Worm (Caenorhabditis elegans) whole organism, L3 larva: ENCODE results near the gene F23D12.2.

Experiments used
- R02D3.7 ChIP-seq: fragments of 150-350 bp; optimal IDR thresholded peaks from 2 replicates; lab custom pipeline; 2014; ENCODE audit warnings: missing biosample characterization, missing genetic modification characterization
- ama-1 ChIP-seq: fragments of 150-350 bp; optimal IDR thresholded peaks from 2 replicates; lab custom pipeline; 2018
- ceh-16 ChIP-seq: sonication (generic microtip); optimal IDR thresholded peaks from 2 replicates; lab custom pipeline; 2017; ENCODE audit warnings: missing biosample characterization, missing genetic modification characterization
- ceh-82 ChIP-seq: fragments of 150-350 bp; optimal IDR thresholded peaks from 2 replicates; lab custom pipeline; 2014; ENCODE audit warnings: missing biosample characterization, missing genetic modification characterization
- ceh-9 ChIP-seq: sonication (generic microtip); optimal IDR thresholded peaks from 2 replicates; lab custom pipeline; 2018; ENCODE audit warnings: missing biosample characterization, missing genetic modification characterization
- daf-12 ChIP-seq: fragments of 150-350 bp; optimal IDR thresholded peaks from 2 replicates; lab custom pipeline; 2014; ENCODE audit warnings: missing biosample characterization, missing genetic modification reagents, missing genetic modification characterization
- elt-1 ChIP-seq: fragments of 150-350 bp; optimal IDR thresholded peaks from 2 replicates; lab custom pipeline; 2014; ENCODE audit warnings: missing biosample characterization, missing genetic modification characterization
- elt-2 ChIP-seq: sonication (generic microtip); optimal IDR thresholded peaks from 2 replicates; lab custom pipeline; 2016; ENCODE audit warnings: missing genetic modification reagents, mild to moderate bottlenecking, missing genetic modification characterization, missing compliant biosample characterization
- elt-3 ChIP-seq, 3 experiments: fragments of 150-350 bp in 1 of 3; sonication (generic microtip) in 2 of 3; optimal IDR thresholded peaks; 2 replicates in 2 of 3; 4 replicates in 1 of 3; lab custom pipeline; 2014 to 2017; ENCODE audit warnings: missing biosample characterization in 3 of 3, missing genetic modification characterization in 3 of 3
- eor-1 ChIP-seq, 2 experiments: fragments of 150-350 bp; optimal IDR thresholded peaks; 2 replicates each; lab custom pipeline; 2014 to 2018; ENCODE audit warnings: missing biosample characterization in 2 of 2, missing genetic modification characterization in 2 of 2
- fos-1 ChIP-seq: fragments of 150-350 bp; optimal IDR thresholded peaks from 2 replicates; lab custom pipeline; 2014; ENCODE audit warnings: missing biosample characterization, missing genetic modification characterization
- hmg-11 ChIP-seq: sonication (generic microtip); optimal IDR thresholded peaks from 2 replicates; lab custom pipeline; 2016; ENCODE audit warnings: missing genetic modification characterization, missing compliant biosample characterization
- lin-15B ChIP-seq: fragments of 150-350 bp; optimal IDR thresholded peaks from 2 replicates; lab custom pipeline; 2014; ENCODE audit warnings: missing biosample characterization, missing genetic modification characterization
- lin-39 ChIP-seq: fragments of 150-350 bp; optimal IDR thresholded peaks from 2 replicates; lab custom pipeline; 2018; ENCODE audit warnings: missing biosample characterization, missing genetic modification reagents, missing genetic modification characterization
- lsy-12 ChIP-seq: sonication (generic microtip); optimal IDR thresholded peaks from 2 replicates; lab custom pipeline; 2016; ENCODE audit warnings: mild to moderate bottlenecking, missing genetic modification characterization, missing compliant biosample characterization
- mdl-1 ChIP-seq: fragments of 150-350 bp; optimal IDR thresholded peaks from 2 replicates; lab custom pipeline; 2014; ENCODE audit warnings: missing biosample characterization, missing genetic modification characterization
- mml-1 ChIP-seq: fragments of 150-350 bp; sonication (generic microtip); optimal IDR thresholded peaks from 3 replicates; lab custom pipeline; 2014; ENCODE audit warnings: missing biosample characterization, missing genetic modification characterization
- nfya-1 ChIP-seq: sonication (generic microtip); optimal IDR thresholded peaks from 2 replicates; lab custom pipeline; 2017; ENCODE audit warnings: missing genetic modification characterization, mild to moderate bottlenecking, missing compliant biosample characterization, antibody characterized with exemption, moderate library complexity; ENCODE audit not compliant: insufficient read depth
- nhr-11 ChIP-seq: fragments of 150-350 bp; optimal IDR thresholded peaks from 2 replicates; lab custom pipeline; 2014; ENCODE audit warnings: missing biosample characterization, missing genetic modification characterization
- nhr-12 ChIP-seq: fragments of 150-350 bp; optimal IDR thresholded peaks from 2 replicates; lab custom pipeline; 2014; ENCODE audit warnings: missing biosample characterization, missing genetic modification characterization
- nhr-23 ChIP-seq: fragments of 150-350 bp; optimal IDR thresholded peaks from 2 replicates; lab custom pipeline; 2014; ENCODE audit warnings: missing biosample characterization, missing genetic modification reagents, missing genetic modification characterization
- nhr-237 ChIP-seq: fragments of 150-350 bp; optimal IDR thresholded peaks from 2 replicates; lab custom pipeline; 2014; ENCODE audit warnings: missing biosample characterization, missing genetic modification characterization
- nhr-43 ChIP-seq: sonication (generic microtip); optimal IDR thresholded peaks from 2 replicates; lab custom pipeline; 2016; ENCODE audit warnings: mild to moderate bottlenecking, missing genetic modification characterization, missing compliant biosample characterization; ENCODE audit not compliant: poor library complexity, severe bottlenecking
- nhr-77 ChIP-seq: fragments of 150-350 bp; optimal IDR thresholded peaks from 2 replicates; lab custom pipeline; 2014; ENCODE audit warnings: missing biosample characterization, missing genetic modification characterization
- pqm-1 ChIP-seq: fragments of 150-350 bp; optimal IDR thresholded peaks from 2 replicates; lab custom pipeline; 2017; ENCODE audit warnings: missing biosample characterization, missing genetic modification characterization, inconsistent platforms
- sea-2 ChIP-seq: fragments of 150-350 bp; sonication (generic microtip); optimal IDR thresholded peaks from 4 replicates; lab custom pipeline; 2014; ENCODE audit warnings: missing biosample characterization, missing genetic modification reagents, missing genetic modification characterization
- skn-1 ChIP-seq: fragments of 150-350 bp; optimal IDR thresholded peaks from 2 replicates; lab custom pipeline; 2014; ENCODE audit warnings: missing biosample characterization, missing genetic modification characterization
- snpc-4 ChIP-seq: fragments of 150-350 bp; optimal IDR thresholded peaks from 2 replicates; lab custom pipeline; 2014; ENCODE audit warnings: missing biosample characterization, missing genetic modification characterization
- unc-39 ChIP-seq: sonication (generic microtip); optimal IDR thresholded peaks from 4 replicates; lab custom pipeline; 2017; ENCODE audit warnings: missing biosample characterization, missing genetic modification characterization
- unc-62 ChIP-seq: fragments of 150-350 bp; sonication (generic microtip); optimal IDR thresholded peaks from 4 replicates; lab custom pipeline; 2014; ENCODE audit warnings: missing biosample characterization, missing genetic modification reagents, missing genetic modification characterization
- zag-1 ChIP-seq: fragments of 150-350 bp; optimal IDR thresholded peaks from 2 replicates; lab custom pipeline; 2014; ENCODE audit warnings: missing biosample characterization, missing genetic modification characterization
- ztf-11 ChIP-seq: fragments of 150-350 bp; optimal IDR thresholded peaks from 2 replicates; lab custom pipeline; 2014; ENCODE audit warnings: missing biosample characterization, missing genetic modification characterization

F23D12.2 gene

DNA sequence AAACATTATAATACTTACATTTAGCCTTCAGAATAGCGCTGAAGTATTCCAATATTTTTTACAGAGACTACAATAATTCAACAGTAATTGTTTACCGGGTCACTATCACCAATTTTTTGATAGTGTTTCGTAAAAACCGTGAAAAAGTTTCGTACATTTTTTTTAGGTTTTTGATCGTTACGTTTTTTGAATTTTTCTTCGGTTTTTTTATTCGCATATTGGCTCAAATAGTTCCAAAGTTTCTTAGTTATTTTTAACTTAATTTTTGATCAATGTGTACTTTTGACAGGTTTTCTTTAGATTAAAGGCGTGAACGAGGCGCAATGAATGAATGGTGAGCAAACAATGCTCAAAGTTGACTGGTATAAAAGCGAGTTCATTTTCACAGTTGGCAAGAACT is 1.7 kb upstream of the F23D12.2 start, which contains the start of gene fipr-3:
TSS of gene fipr-3 (plus strand) at position 301 of the 400 bp plus-strand sequence.
- no peak for TF ChIP-seq mdl-1

DNA sequence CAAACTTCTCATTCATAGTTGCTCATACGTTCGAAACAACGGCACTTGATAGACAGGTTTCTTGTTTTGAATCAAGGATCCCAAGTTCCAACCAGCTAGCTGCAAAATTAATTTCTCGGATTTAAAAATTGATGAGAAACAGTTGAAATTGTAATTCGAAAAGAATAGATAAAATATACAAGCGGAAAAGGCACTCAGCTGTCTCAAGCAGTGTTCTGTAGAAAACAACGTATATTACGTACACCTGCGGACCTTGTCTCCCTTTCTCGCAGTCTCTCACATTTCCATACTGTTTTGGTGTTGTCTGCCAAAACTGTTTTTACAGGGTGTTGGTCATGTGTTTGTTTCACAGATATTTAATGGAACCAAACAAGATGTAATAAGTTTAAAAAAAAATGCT is 5.7 kb downstream of the F23D12.2 start, which contains the start of gene F23D12.10:
TSS of gene F23D12.10 (minus strand) at position 101 of the 400 bp plus-strand sequence.
- TF ChIP-seq nfya-1 (tag; lab: Kevin White, UChicago) (no peak), sea-2 (GFP tag; lab: Kevin White, UChicago) (no peak), ceh-9 (tag; lab: Kevin White, UChicago) (no peak), daf-12 (no peak), nhr-43 (tag; lab: Kevin White, UChicago) (no peak), elt-2 (tag; lab: Kevin White, UChicago) (no peak), ceh-16 (tag; lab: Kevin White, UChicago) (no peak), ztf-11 (tag; lab: Kevin White, UChicago) (no peak), hmg-11 (tag; lab: Kevin White, UChicago) (no peak), lin-15B (no peak), lin-39 (tag; lab: Kevin White, UChicago) (no peak)
- TF ChIP-seq, all 47 proteins: peak for 0

DNA sequence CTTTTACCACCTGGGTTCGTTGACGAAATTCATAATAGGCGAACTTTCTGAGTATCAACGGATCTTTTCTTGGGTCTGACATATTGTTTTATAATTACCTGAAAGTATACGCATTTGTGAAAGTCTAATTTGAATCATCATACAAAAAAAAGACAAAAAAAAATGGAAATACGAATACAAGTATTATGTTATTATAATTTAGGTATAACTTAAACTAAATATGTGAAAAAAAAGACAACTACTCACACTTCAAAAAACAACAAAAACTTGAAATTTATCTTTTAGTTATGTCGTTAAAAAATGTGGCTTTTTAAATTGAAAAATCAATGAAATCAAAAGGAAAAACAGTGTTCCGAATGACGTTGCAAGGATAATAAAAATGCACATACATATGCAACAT is 8.6 kb downstream of the F23D12.2 start, which contains the start of gene fbxa-179:
TSS of gene fbxa-179 (minus strand) at position 101 of the 400 bp plus-strand sequence.
- no peak for TF ChIP-seq nhr-11
- TF ChIP-seq mdl-1, result no peak
- no peak for TF ChIP-seq zag-1 (tag; lab: Kevin White, UChicago)
- no peak for TF ChIP-seq unc-39 (tag; lab: Kevin White, UChicago)
- no peak for TF ChIP-seq lsy-12 (tag; lab: Kevin White, UChicago)
- TF ChIP-seq nhr-12 (tag; lab: Kevin White, UChicago), result no peak
- TF ChIP-seq R02D3.7 (tag; lab: Kevin White, UChicago), result no peak
- TF ChIP-seq ceh-16 (tag; lab: Kevin White, UChicago), result no peak
- TF ChIP-seq eor-1 (tag; optimal IDR thresholded peaks at IDR 0.05; lab: Kevin White, UChicago), result no peak
- TF ChIP-seq nhr-43 (tag; lab: Kevin White, UChicago), result no peak
- no peak for TF ChIP-seq pqm-1
- no peak for TF ChIP-seq elt-1 (tag; lab: Kevin White, UChicago)
- TF ChIP-seq hmg-11 (tag; lab: Kevin White, UChicago), result no peak
- no peak for TF ChIP-seq lin-39 (tag; lab: Kevin White, UChicago)

DNA sequence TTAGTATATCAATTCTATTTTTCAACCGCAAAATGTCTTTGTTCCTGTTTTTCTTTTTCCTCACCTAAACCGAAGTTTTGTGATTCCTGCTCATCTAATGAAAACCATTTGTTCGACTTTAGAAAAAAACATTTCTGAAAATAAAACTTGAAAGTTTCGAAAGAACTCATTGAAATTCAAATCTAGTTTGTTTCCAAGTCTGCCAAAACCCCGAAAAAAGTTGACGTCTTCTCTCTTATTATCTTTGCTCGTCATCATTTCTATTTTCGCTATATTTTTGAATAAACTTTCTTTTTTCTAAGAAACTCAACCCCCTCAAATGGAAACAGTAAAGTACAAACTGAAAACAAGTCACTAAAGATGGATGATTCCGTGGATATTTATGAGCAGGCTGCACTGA is 15.6 kb downstream of the F23D12.2 start, which contains the start of gene frpr-17:
TSS of gene frpr-17 (plus strand) at position 301 of the 400 bp plus-strand sequence.
- TF ChIP-seq elt-1 (tag; lab: Kevin White, UChicago), result no peak
- no peak for TF ChIP-seq elt-2 (tag; lab: Kevin White, UChicago)
- TF ChIP-seq snpc-4 (tag; lab: Kevin White, UChicago), result no peak
- TF ChIP-seq lin-39 (tag; lab: Kevin White, UChicago), result no peak
- TF ChIP-seq nfya-1 (tag; lab: Kevin White, UChicago), result no peak
- no peak for TF ChIP-seq fos-1 (tag; lab: Kevin White, UChicago)
- TF ChIP-seq nhr-12 (tag; lab: Kevin White, UChicago), result no peak
- no peak for TF ChIP-seq ama-1
- no peak for TF ChIP-seq ceh-16 (tag; lab: Kevin White, UChicago)
- TF ChIP-seq nhr-43 (tag; lab: Kevin White, UChicago), result no peak
- TF ChIP-seq nhr-23 (tag; lab: Kevin White, UChicago), result no peak
- TF ChIP-seq skn-1, result no peak
- no peak for TF ChIP-seq mml-1 (tag; lab: Kevin White, UChicago)
- no peak for TF ChIP-seq sea-2 (GFP tag; lab: Kevin White, UChicago)

DNA sequence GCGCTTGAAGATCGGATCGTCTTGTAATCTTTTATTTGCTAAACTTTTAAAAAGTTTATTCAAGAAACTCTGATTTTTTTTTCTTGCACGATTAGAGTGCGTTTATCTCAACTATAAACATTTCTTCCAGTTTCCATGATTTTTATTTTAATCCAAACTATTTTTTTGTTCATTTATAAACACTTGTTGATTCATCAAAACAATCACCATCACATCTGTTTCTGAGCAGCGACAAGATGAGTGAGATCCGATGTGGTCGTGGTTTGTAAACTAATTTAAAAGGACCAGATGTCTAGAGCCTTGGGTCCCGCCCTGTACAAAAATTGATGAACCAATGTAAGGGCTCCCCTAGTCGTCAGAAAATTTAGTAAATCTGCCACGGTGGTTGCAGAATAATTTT is 20.1 kb downstream of the F23D12.2 start:
- TF ChIP-seq lsy-12 (tag; lab: Kevin White, UChicago) (no peak), elt-3 (tag; optimal IDR thresholded peaks at IDR 0.05; lab: Kevin White, UChicago) (no peak), ceh-16 (tag; lab: Kevin White, UChicago) (no peak), zag-1 (tag; lab: Kevin White, UChicago) (no peak), nhr-77 (no peak), lin-15B (no peak), skn-1 (no peak)
- TF ChIP-seq, all 47 proteins: peak for 0

DNA sequence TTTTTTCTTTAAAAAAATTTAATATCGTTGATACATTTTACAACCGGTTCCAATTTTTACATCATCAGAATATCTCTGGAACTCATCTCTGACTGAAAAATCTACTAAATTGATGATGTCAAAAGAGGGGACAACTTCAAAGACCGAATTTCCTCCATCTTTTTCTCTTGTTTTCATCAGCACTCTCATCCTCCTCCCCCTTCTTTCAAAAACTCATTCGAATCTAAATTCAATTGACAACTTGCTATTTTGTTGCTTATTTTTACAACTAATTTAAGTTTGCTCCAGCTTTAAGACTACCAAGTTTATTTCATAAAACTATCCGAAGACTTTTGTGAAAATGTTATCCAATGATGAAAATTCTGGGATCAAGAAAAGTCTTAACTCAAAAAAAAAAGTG is 22.3 kb downstream of the F23D12.2 start:
- no peak for TF ChIP-seq unc-62 (GFP tag; lab: Kevin White, UChicago)
- TF ChIP-seq elt-3 (tag; optimal IDR thresholded peaks at IDR 0.05; lab: Kevin White, UChicago), result no peak
- no peak for TF ChIP-seq unc-39 (tag; lab: Kevin White, UChicago)
- TF ChIP-seq fos-1 (tag; lab: Kevin White, UChicago), result no peak
- no peak for TF ChIP-seq ceh-82 (tag; lab: Kevin White, UChicago)
- TF ChIP-seq ceh-9 (tag; lab: Kevin White, UChicago), result no peak
- no peak for TF ChIP-seq nhr-12 (tag; lab: Kevin White, UChicago)
- no peak for TF ChIP-seq nhr-23 (tag; lab: Kevin White, UChicago)
- no peak for TF ChIP-seq nhr-237
